Worm (Caenorhabditis elegans) whole organism, L3 larva: ENCODE data around the gene C42D8.9.

Source experiments
- ama-1 ChIP-seq: fragments of 150-350 bp; optimal IDR thresholded peaks from 2 replicates; lab custom pipeline; 2018
- ceh-28 ChIP-seq: fragments of 150-350 bp; optimal IDR thresholded peaks from 2 replicates; lab custom pipeline; 2014; ENCODE audit warnings: missing biosample characterization, missing genetic modification reagents, missing genetic modification characterization
- fkh-2 ChIP-seq: fragments of 150-350 bp; optimal IDR thresholded peaks from 2 replicates; lab custom pipeline; 2014; ENCODE audit warnings: missing biosample characterization, missing genetic modification reagents, missing genetic modification characterization
- lin-15B ChIP-seq: fragments of 150-350 bp; optimal IDR thresholded peaks from 2 replicates; lab custom pipeline; 2014; ENCODE audit warnings: missing biosample characterization, missing genetic modification characterization
- mdl-1 ChIP-seq: fragments of 150-350 bp; optimal IDR thresholded peaks from 2 replicates; lab custom pipeline; 2014; ENCODE audit warnings: missing biosample characterization, missing genetic modification characterization
- nhr-237 ChIP-seq: fragments of 150-350 bp; optimal IDR thresholded peaks from 2 replicates; lab custom pipeline; 2014; ENCODE audit warnings: missing biosample characterization, missing genetic modification characterization
- nhr-76 ChIP-seq: fragments of 150-350 bp; sonication (generic microtip); optimal IDR thresholded peaks from 5 replicates; lab custom pipeline; 2014; ENCODE audit warnings: missing biosample characterization, missing genetic modification characterization
- sea-2 ChIP-seq: fragments of 150-350 bp; sonication (generic microtip); optimal IDR thresholded peaks from 4 replicates; lab custom pipeline; 2014; ENCODE audit warnings: missing biosample characterization, missing genetic modification reagents, missing genetic modification characterization
- tbx-2 ChIP-seq: sonication (generic microtip); optimal IDR thresholded peaks from 2 replicates; lab custom pipeline; 2016; ENCODE audit warnings: mild to moderate bottlenecking, missing genetic modification characterization, missing compliant biosample characterization
- unc-62 ChIP-seq: fragments of 150-350 bp; sonication (generic microtip); optimal IDR thresholded peaks from 4 replicates; lab custom pipeline; 2014; ENCODE audit warnings: missing biosample characterization, missing genetic modification reagents, missing genetic modification characterization
- ztf-4 ChIP-seq: fragments of 150-350 bp; optimal IDR thresholded peaks from 2 replicates; lab custom pipeline; 2014; ENCODE audit warnings: missing biosample characterization, missing genetic modification characterization

- TF ChIP-seq fkh-2 (no peak), sea-2 (GFP tag; lab: Kevin White, UChicago) (no peak), ztf-4 (tag; lab: Kevin White, UChicago) (no peak), unc-62 (GFP tag; lab: Kevin White, UChicago) (no peak), mdl-1 (no peak), nhr-237 (tag; lab: Kevin White, UChicago) (no peak), tbx-2 (tag; lab: Kevin White, UChicago) (no peak), ama-1 (lab: Kevin White, UChicago) (no peak), lin-15B (tag; lab: Kevin White, UChicago) (no peak), ceh-28 (no peak), nhr-76 (no peak)
These were observed 22.3 kb downstream of the C42D8.9 start, which contains the start of gene ets-5 for ce11 chrX:5084495-5084894.
